Worm (Caenorhabditis elegans) whole organism, early embryonic: ENCODE results near the gene ugt-12.

Experiments
- B0310.2 ChIP-seq: sonication (generic microtip); optimal IDR thresholded peaks from 2 replicates; lab custom pipeline; 2016; ENCODE audit warnings: mild to moderate bottlenecking, missing genetic modification characterization, missing compliant biosample characterization
- F13C5.2 ChIP-seq: sonication (generic microtip); optimal IDR thresholded peaks from 2 replicates; lab custom pipeline; 2017; ENCODE audit warnings: mild to moderate bottlenecking, missing genetic modification characterization, inconsistent platforms, missing compliant biosample characterization
- aly-1 ChIP-seq: sonication (generic microtip); optimal IDR thresholded peaks from 2 replicates; lab custom pipeline; 2016; ENCODE audit warnings: missing genetic modification characterization, missing compliant biosample characterization
- ama-1 ChIP-seq: fragments of 150-350 bp; optimal IDR thresholded peaks from 2 replicates; lab custom pipeline; 2014
- ceh-13 ChIP-seq: fragments of 200-800 bp; sonication (Bioruptor generic); optimal IDR thresholded peaks from 2 replicates; lab custom pipeline; 2018; ENCODE audit warnings: mild to moderate bottlenecking, missing genetic modification characterization, missing compliant biosample characterization
- ceh-36 ChIP-seq: sonication (generic microtip); optimal IDR thresholded peaks from 2 replicates; lab custom pipeline; 2016; ENCODE audit warnings: missing genetic modification characterization, inconsistent platforms, missing compliant biosample characterization
- ets-7 ChIP-seq: sonication (generic microtip); optimal IDR thresholded peaks from 2 replicates; lab custom pipeline; 2016; ENCODE audit warnings: missing genotype, missing genetic modification characterization, missing compliant biosample characterization
- flt-1 ChIP-seq: fragments of 200-800 bp; sonication (Bioruptor generic); IDR thresholded peaks from 2 replicates; pipeline ENCODE4 v1.3.6; 2022; ENCODE audit warnings: missing genetic modification characterization, missing compliant biosample characterization
- hmbx-1 ChIP-seq: sonication (generic microtip); optimal IDR thresholded peaks from 2 replicates; lab custom pipeline; 2016; ENCODE audit warnings: mild to moderate bottlenecking, missing genetic modification characterization, missing compliant biosample characterization
- hmg-4 ChIP-seq: fragments of 200-800 bp; sonication (Bioruptor generic); optimal IDR thresholded peaks from 2 replicates; lab custom pipeline; 2018; ENCODE audit warnings: mild to moderate bottlenecking, missing genetic modification characterization, missing compliant biosample characterization
- hnd-1 ChIP-seq: sonication (generic microtip); optimal IDR thresholded peaks from 2 replicates; lab custom pipeline; 2016; ENCODE audit warnings: missing genetic modification characterization, missing compliant biosample characterization
- pes-1 ChIP-seq: fragments of 200-800 bp; sonication (Bioruptor generic); IDR thresholded peaks from 2 replicates; pipeline ENCODE4 v1.3.6; 2022; ENCODE audit warnings: missing genetic modification reagents, missing genetic modification characterization, missing compliant biosample characterization
- scrt-1 ChIP-seq: fragments of 200-800 bp; sonication (Bioruptor generic); IDR thresholded peaks from 2 replicates; pipeline ENCODE4 v1.3.6; 2022; ENCODE audit warnings: missing genetic modification characterization, missing compliant biosample characterization
- sea-1 ChIP-seq: fragments of 200-800 bp; sonication (Bioruptor generic); conservative IDR thresholded peaks from 2 replicates; pipeline ENCODE4 v1.3.6; 2022; ENCODE audit warnings: missing genetic modification characterization, missing compliant biosample characterization
- tbx-11 ChIP-seq: fragments of 200-800 bp; sonication (Bioruptor generic); IDR thresholded peaks from 2 replicates; pipeline ENCODE4 v1.3.6; 2022; ENCODE audit warnings: missing genetic modification characterization, missing compliant biosample characterization
- tbx-37 ChIP-seq: fragments of 200-800 bp; sonication (Bioruptor generic); conservative IDR thresholded peaks from 2 replicates; pipeline ENCODE4 v1.3.6; 2022; ENCODE audit warnings: missing genetic modification reagents, missing genetic modification characterization, missing compliant biosample characterization
- tra-4 ChIP-seq: sonication (generic microtip); optimal IDR thresholded peaks from 2 replicates; lab custom pipeline; 2017; ENCODE audit warnings: missing genetic modification characterization, missing compliant biosample characterization

ugt-12 gene

ce11 chrV:4844591-4844990 lies 44.8 kb downstream of the ugt-12 start, which contains the start of gene abhd-5.2:
TSS of gene abhd-5.2 (plus strand) at chrV:4844685.
- TF ChIP-seq sea-1 (no peak), ceh-36 (tag; lab: Kevin White, UChicago) (no peak), ama-1 (no peak), tbx-11 (GFP tag; lab: Robert Waterston, UW) (no peak), F13C5.2 (tag; lab: Kevin White, UChicago) (no peak), hmg-4 (GFP tag; lab: Kevin White, UChicago) (no peak), hmbx-1 (tag; lab: Kevin White, UChicago) (no peak), pes-1 (no peak), B0310.2 (tag; lab: Kevin White, UChicago) (no peak), tbx-37 (GFP tag; lab: Robert Waterston, UW) (no peak), scrt-1 (GFP tag; lab: Robert Waterston, UW) (no peak), flt-1 (GFP tag; lab: Robert Waterston, UW) (no peak), tra-4 (tag; lab: Kevin White, UChicago) (no peak), ceh-13 (no peak)

ce11 chrV:4842544-4842943 lies 46.9 kb downstream of the ugt-12 start, which contains the start of the genes cwp-2 and cwp-3:
TSS of gene cwp-2 (minus strand) at chrV:4842644.
TSS of gene cwp-3 (plus strand) at chrV:4842836.
- TF ChIP-seq pes-1 (no peak), aly-1 (no peak), tbx-37 (GFP tag; lab: Robert Waterston, UW) (no peak), hnd-1 (tag; lab: Kevin White, UChicago) (no peak), tra-4 (tag; lab: Kevin White, UChicago) (no peak), ama-1 (no peak), ceh-36 (tag; lab: Kevin White, UChicago) (no peak), scrt-1 (GFP tag; lab: Robert Waterston, UW) (no peak), hmbx-1 (tag; lab: Kevin White, UChicago) (no peak), flt-1 (GFP tag; lab: Robert Waterston, UW) (no peak), F13C5.2 (tag; lab: Kevin White, UChicago) (no peak), ets-7 (no peak), hmg-4 (GFP tag; lab: Kevin White, UChicago) (no peak), B0310.2 (tag; lab: Kevin White, UChicago) (no peak), tbx-11 (GFP tag; lab: Robert Waterston, UW) (no peak), sea-1 (no peak), ceh-13 (no peak)

- TF ChIP-seq ama-1 (no peak), tbx-37 (GFP tag; lab: Robert Waterston, UW) (no peak), sea-1 (no peak), ceh-36 (tag; lab: Kevin White, UChicago) (no peak), tra-4 (tag; lab: Kevin White, UChicago) (no peak), F13C5.2 (tag; lab: Kevin White, UChicago) (no peak), ceh-13 (no peak), tbx-11 (GFP tag; lab: Robert Waterston, UW) (no peak), scrt-1 (GFP tag; lab: Robert Waterston, UW) (no peak), flt-1 (GFP tag; lab: Robert Waterston, UW) (no peak)
Measured at ce11 chrV:4841179-4841578, 48.2 kb downstream of the ugt-12 start, which contains the start of gene cwp-1. TSS of gene cwp-1 (minus strand) at chrV:4841279.

ce11 chrV:4839913-4840312 lies 49.5 kb downstream of the ugt-12 start, which contains the start of gene nas-9:
TSS of gene nas-9 (minus strand) at chrV:4840013.
- TF ChIP-seq scrt-1 (GFP tag; lab: Robert Waterston, UW) (no peak), hmbx-1 (tag; lab: Kevin White, UChicago) (no peak), B0310.2 (tag; lab: Kevin White, UChicago) (no peak), sea-1 (no peak), F13C5.2 (tag; lab: Kevin White, UChicago) (no peak), ets-7 (no peak), ceh-36 (tag; lab: Kevin White, UChicago) (no peak), pes-1 (no peak), tbx-37 (GFP tag; lab: Robert Waterston, UW) (no peak), tbx-11 (GFP tag; lab: Robert Waterston, UW) (no peak), ama-1 (no peak), ceh-13 (no peak), aly-1 (no peak)
